Fruit fly (Drosophila melanogaster) whole organism, adult: ENCODE results near the gene Lcp65Ag1.

Source experiments
- CG11617 ChIP-seq: fragments of 200-800 bp; sonication (Bioruptor generic); optimal IDR thresholded peaks from 2 replicates; lab custom pipeline; 2017; ENCODE audit warnings: mild to moderate bottlenecking, missing biosample characterization, missing genetic modification reagents, missing genetic modification characterization
- CG12768 ChIP-seq: fragments of 200-800 bp; sonication (Bioruptor generic); optimal IDR thresholded peaks from 2 replicates; lab custom pipeline; 2017; ENCODE audit warnings: missing biosample characterization, missing genetic modification characterization, mild to moderate bottlenecking, moderate library complexity, missing genetic modification reagents
- CG14711 ChIP-seq: fragments of 200-800 bp; sonication (Bioruptor generic); optimal IDR thresholded peaks from 2 replicates; lab custom pipeline; 2018; ENCODE audit warnings: missing biosample characterization, mild to moderate bottlenecking, missing genetic modification characterization, moderate library complexity
- CG1620 ChIP-seq: fragments of 200-800 bp; sonication (Bioruptor generic); optimal IDR thresholded peaks from 2 replicates; lab custom pipeline; 2016; ENCODE audit warnings: missing biosample characterization, missing genetic modification characterization
- CG33017 ChIP-seq: fragments of 200-800 bp; sonication (Bioruptor generic); optimal IDR thresholded peaks from 2 replicates; lab custom pipeline; 2018; ENCODE audit warnings: missing biosample characterization, mild to moderate bottlenecking, missing genetic modification characterization, moderate library complexity
- CG5204 ChIP-seq: fragments of 200-800 bp; sonication (Bioruptor generic); optimal IDR thresholded peaks from 2 replicates; lab custom pipeline; 2016; ENCODE audit warnings: missing biosample characterization, missing genetic modification characterization
- CG7045 ChIP-seq: fragments of 200-800 bp; sonication (Bioruptor generic); optimal IDR thresholded peaks from 2 replicates; lab custom pipeline; 2017; ENCODE audit warnings: missing biosample characterization, mild to moderate bottlenecking, missing genetic modification characterization
- CG7101 ChIP-seq: fragments of 200-800 bp; sonication (Bioruptor generic); optimal IDR thresholded peaks from 2 replicates; lab custom pipeline; 2018; ENCODE audit warnings: missing biosample characterization, mild to moderate bottlenecking, missing genetic modification characterization, moderate library complexity
- Clk ChIP-seq: fragments of 200-800 bp; sonication (Bioruptor generic); optimal IDR thresholded peaks from 2 replicates; lab custom pipeline; 2017; ENCODE audit warnings: missing biosample characterization, missing genetic modification characterization
- Crg-1 ChIP-seq: fragments of 200-800 bp; sonication (Bioruptor generic); optimal IDR thresholded peaks from 2 replicates; lab custom pipeline; 2016; ENCODE audit warnings: missing biosample characterization, missing genetic modification characterization
- Hr96 ChIP-seq: fragments of 200-800 bp; sonication (Bioruptor generic); optimal IDR thresholded peaks from 2 replicates; lab custom pipeline; 2016; ENCODE audit warnings: missing biosample characterization, missing genetic modification characterization
- Mnt ChIP-seq: fragments of 200-800 bp; sonication (Bioruptor generic); optimal IDR thresholded peaks from 2 replicates; lab custom pipeline; 2016; ENCODE audit warnings: missing biosample characterization, mild to moderate bottlenecking, missing genetic modification characterization
- bab1 ChIP-seq: fragments of 200-800 bp; sonication (Bioruptor generic); optimal IDR thresholded peaks from 3 replicates; lab custom pipeline; 2019; ENCODE audit warnings: missing biosample characterization, mild to moderate bottlenecking, missing genetic modification characterization, moderate library complexity
- cic ChIP-seq: fragments of 200-800 bp; sonication (Bioruptor generic); optimal IDR thresholded peaks from 2 replicates; lab custom pipeline; 2017; ENCODE audit warnings: missing biosample characterization, mild to moderate bottlenecking, missing genetic modification characterization, moderate library complexity
- cnc ChIP-seq, 2 experiments: fragments of >200 bp; optimal IDR thresholded peaks; 2 replicates each; lab custom pipeline; 2017
- kay ChIP-seq: fragments of 200-800 bp; sonication (Bioruptor generic); peaks from one replicate; lab custom pipeline; 2016; ENCODE audit warnings: missing biosample characterization, missing genetic modification characterization, borderline replicate concordance
- ovo ChIP-seq: fragments of 200-800 bp; sonication (Bioruptor generic); optimal IDR thresholded peaks from 2 replicates; lab custom pipeline; 2016; ENCODE audit warnings: missing biosample characterization, missing genetic modification characterization
- pad ChIP-seq: fragments of 200-800 bp; sonication (Bioruptor generic); optimal IDR thresholded peaks from 3 replicates; lab custom pipeline; 2017; ENCODE audit warnings: missing biosample characterization, missing genetic modification characterization, mild to moderate bottlenecking, moderate library complexity, missing genetic modification reagents
- tj ChIP-seq: fragments of 200-800 bp; sonication (Bioruptor generic); optimal IDR thresholded peaks from 3 replicates; lab custom pipeline; 2017; ENCODE audit warnings: missing biosample characterization, mild to moderate bottlenecking, missing genetic modification characterization, moderate library complexity
- toe ChIP-seq: fragments of 200-800 bp; sonication (Bioruptor generic); optimal IDR thresholded peaks from 2 replicates; lab custom pipeline; 2016; ENCODE audit warnings: missing biosample characterization, missing genetic modification characterization

The Lcp65Ag1 gene

dm6 chr3L:6160514-6160913, 25.4 kb upstream of the Lcp65Ag1 start, which contains the start of gene Cpr65Az:
TSS of gene Cpr65Az (plus strand) at chr3L:6160814.
- TF ChIP-seq CG7045 (GFP tag; lab: Kevin White, UChicago) (no peak), CG1620 (GFP tag; lab: Kevin White, UChicago) (no peak), ovo (GFP tag; lab: Kevin White, UChicago) (no peak), bab1 (no peak), Clk (no peak), cic (no peak), Crg-1 (no peak), CG33017 (tag; lab: Kevin White, UChicago) (no peak), Mnt (GFP tag; lab: Kevin White, UChicago) (no peak), CG12768 (GFP tag; lab: Kevin White, UChicago) (no peak), pad (GFP tag; lab: Kevin White, UChicago) (no peak), toe (no peak)

dm6 chr3L:6159863-6160262, 24.8 kb upstream of the Lcp65Ag1 start:
- TF ChIP-seq Hr96 (GFP tag; lab: Kevin White, UChicago) (no peak), CG1620 (GFP tag; lab: Kevin White, UChicago) (no peak), Mnt (GFP tag; lab: Kevin White, UChicago) (no peak), CG11617 (GFP tag; lab: Kevin White, UChicago) (no peak), pad (GFP tag; lab: Kevin White, UChicago) (no peak), ovo (GFP tag; lab: Kevin White, UChicago) (no peak), CG33017 (tag; lab: Kevin White, UChicago) (no peak), cic (no peak), kay (GFP tag; lab: Kevin White, UChicago) (no peak), tj (no peak), bab1 (no peak), Crg-1 (no peak), cnc (optimal IDR thresholded peaks at IDR 0.05; lab: Kevin White, UChicago) (no peak), CG12768 (GFP tag; lab: Kevin White, UChicago) (no peak), Clk (no peak), CG5204 (no peak), CG14711 (tag; lab: Kevin White, UChicago) (no peak), toe (no peak), CG7101 (no peak)

- TF ChIP-seq CG7101 (no peak), cnc (optimal IDR thresholded peaks at IDR 0.05; lab: Kevin White, UChicago) (no peak), kay (GFP tag; lab: Kevin White, UChicago) (no peak), bab1 (no peak), toe (no peak), pad (GFP tag; lab: Kevin White, UChicago) (no peak), Mnt (GFP tag; lab: Kevin White, UChicago) (no peak), ovo (GFP tag; lab: Kevin White, UChicago) (no peak), Hr96 (GFP tag; lab: Kevin White, UChicago) (no peak), CG14711 (tag; lab: Kevin White, UChicago) (no peak), CG11617 (GFP tag; lab: Kevin White, UChicago) (no peak), CG33017 (tag; lab: Kevin White, UChicago) (no peak), cic (no peak), Crg-1 (no peak), CG12768 (GFP tag; lab: Kevin White, UChicago) (no peak), CG1620 (GFP tag; lab: Kevin White, UChicago) (no peak), Clk (no peak), CG5204 (no peak), CG7045 (GFP tag; lab: Kevin White, UChicago) (no peak), tj (no peak)
Observed at dm6 chr3L:6158530-6158929, 23.5 kb upstream of the Lcp65Ag1 start, which contains the start of gene Cpr65Ay. TSS of gene Cpr65Ay (minus strand) at chr3L:6158630.

dm6 chr3L:6157327-6158032, 22.4 kb upstream of the Lcp65Ag1 start, which contains the start of gene CG13297:
TSS of gene CG13297 (minus strand) at chr3L:6157377.
- TF ChIP-seq Mnt (GFP tag; lab: Kevin White, UChicago) (no peak), Hr96 (GFP tag; lab: Kevin White, UChicago) (no peak), pad (GFP tag; lab: Kevin White, UChicago) (no peak), CG14711 (tag; lab: Kevin White, UChicago) (no peak), cnc (optimal IDR thresholded peaks at IDR 0.05; lab: Kevin White, UChicago) (no peak), CG7101 (no peak), CG11617 (GFP tag; lab: Kevin White, UChicago) (no peak), Clk (no peak), bab1 (no peak), tj (no peak), CG12768 (GFP tag; lab: Kevin White, UChicago) (no peak), CG7045 (GFP tag; lab: Kevin White, UChicago) (no peak), CG1620 (GFP tag; lab: Kevin White, UChicago) (no peak), toe (no peak), cic (no peak), Crg-1 (no peak), CG5204 (no peak)

- TF ChIP-seq pad (GFP tag; lab: Kevin White, UChicago) (no peak), CG11617 (GFP tag; lab: Kevin White, UChicago) (no peak), Mnt (GFP tag; lab: Kevin White, UChicago) (no peak), CG7101 (no peak)
Observed at dm6 chr3L:6154951-6155394, 19.9 kb upstream of the Lcp65Ag1 start.

dm6 chr3L:6152531-6152930, 17.5 kb upstream of the Lcp65Ag1 start, which contains the start of gene Acp65Aa:
TSS of gene Acp65Aa (minus strand) at chr3L:6152745.
- TF ChIP-seq CG11617 (GFP tag; lab: Kevin White, UChicago) (no peak), Mnt (GFP tag; lab: Kevin White, UChicago) (no peak), CG1620 (GFP tag; lab: Kevin White, UChicago) (no peak), bab1 (no peak)
